Fruit fly (Drosophila melanogaster) whole organism, embryonic: ENCODE measurements around the gene Pgls.

Source experiments
- Asciz ChIP-seq: fragments of 200-800 bp; sonication (Bioruptor generic); optimal IDR thresholded peaks from 2 replicates; lab custom pipeline; 2017; ENCODE audit warnings: missing biosample characterization, mild to moderate bottlenecking, missing genetic modification characterization, missing genetic modification reagents
- CG10462 ChIP-seq: fragments of 200-800 bp; sonication (Bioruptor generic); optimal IDR thresholded peaks from 2 replicates; lab custom pipeline; 2016; ENCODE audit warnings: missing biosample characterization, missing genetic modification characterization
- CG12219 ChIP-seq: fragments of 200-800 bp; sonication (Bioruptor generic); optimal IDR thresholded peaks from 3 replicates; lab custom pipeline; 2018; ENCODE audit warnings: missing biosample characterization, mild to moderate bottlenecking, missing genetic modification characterization
- CG12391 ChIP-seq: fragments of 200-800 bp; sonication (Bioruptor generic); optimal IDR thresholded peaks from 3 replicates; lab custom pipeline; 2018; ENCODE audit warnings: missing biosample characterization, mild to moderate bottlenecking, missing genetic modification characterization, moderate library complexity
- CG13775 ChIP-seq: fragments of 200-800 bp; sonication (Bioruptor generic); optimal IDR thresholded peaks from 3 replicates; lab custom pipeline; 2017; ENCODE audit warnings: missing biosample characterization, mild to moderate bottlenecking, missing genetic modification characterization
- CG15514 ChIP-seq: fragments of 200-800 bp; sonication (Bioruptor generic); optimal IDR thresholded peaks from 3 replicates; lab custom pipeline; 2017; ENCODE audit warnings: missing biosample characterization, missing genetic modification characterization, mild to moderate bottlenecking, moderate library complexity, missing genetic modification reagents
- CG17186 ChIP-seq: fragments of 200-800 bp; sonication (Bioruptor generic); optimal IDR thresholded peaks from 3 replicates; lab custom pipeline; 2017; ENCODE audit warnings: missing biosample characterization, missing genetic modification reagents, missing genetic modification characterization
- CG17328 ChIP-seq: fragments of 200-800 bp; sonication (Bioruptor generic); IDR thresholded peaks from 2 replicates; pipeline ENCODE4 v1.3.6; 2022; ENCODE audit warnings: missing biosample characterization, missing genetic modification characterization
- CG17361 ChIP-seq: fragments of 200-800 bp; sonication (Bioruptor generic); IDR thresholded peaks from 3 replicates; pipeline ENCODE4 v1.3.6; 2022; ENCODE audit warnings: missing biosample characterization, missing genetic modification characterization
- CG18764 ChIP-seq: fragments of 200-800 bp; sonication (Bioruptor generic); optimal IDR thresholded peaks from 3 replicates; lab custom pipeline; 2016; ENCODE audit warnings: missing biosample characterization, missing genetic modification characterization
- CG2120 ChIP-seq: fragments of 200-800 bp; sonication (Bioruptor generic); optimal IDR thresholded peaks from 3 replicates; lab custom pipeline; 2016; ENCODE audit warnings: missing biosample characterization, missing genetic modification characterization
- CG2129 ChIP-seq: fragments of 200-800 bp; sonication (Bioruptor generic); IDR thresholded peaks from 2 replicates; pipeline ENCODE4 v1.3.6; 2022; ENCODE audit warnings: missing biosample characterization, missing genetic modification characterization; ENCODE audit not compliant: partially characterized antibody
- CG2678 ChIP-seq: fragments of 200-800 bp; sonication (Bioruptor generic); optimal IDR thresholded peaks from 3 replicates; lab custom pipeline; 2019; ENCODE audit warnings: missing biosample characterization, mild to moderate bottlenecking, missing genetic modification characterization, moderate library complexity
- CG3407 ChIP-seq: fragments of 200-800 bp; sonication (Bioruptor generic); optimal IDR thresholded peaks from 2 replicates; lab custom pipeline; 2018; ENCODE audit warnings: missing biosample characterization, mild to moderate bottlenecking, missing genetic modification characterization
- CG34422 ChIP-seq: fragments of 200-800 bp; sonication (Bioruptor generic); IDR thresholded peaks from 3 replicates; pipeline ENCODE4 v1.3.6; 2022; ENCODE audit warnings: missing biosample characterization, missing genetic modification characterization
- CG4424 ChIP-seq: fragments of 200-800 bp; sonication (Bioruptor generic); optimal IDR thresholded peaks from 3 replicates; lab custom pipeline; 2016; ENCODE audit warnings: missing biosample characterization, missing genetic modification characterization
- CG6765 ChIP-seq: fragments of 200-800 bp; sonication (Bioruptor generic); optimal IDR thresholded peaks from 3 replicates; lab custom pipeline; 2017; ENCODE audit warnings: missing biosample characterization, mild to moderate bottlenecking, missing genetic modification characterization
- CG9817 ChIP-seq: fragments of 200-800 bp; sonication (Bioruptor generic); optimal IDR thresholded peaks from 2 replicates; lab custom pipeline; 2018; ENCODE audit warnings: missing biosample characterization, mild to moderate bottlenecking, missing genetic modification characterization, moderate library complexity
- Dek ChIP-seq: fragments of 200-800 bp; sonication (Bioruptor generic); optimal IDR thresholded peaks from 3 replicates; lab custom pipeline; 2019; ENCODE audit warnings: missing biosample characterization, mild to moderate bottlenecking, missing genetic modification characterization, moderate library complexity
- Dip2 ChIP-seq: fragments of 200-800 bp; sonication (Bioruptor generic); IDR thresholded peaks from 2 replicates; pipeline ENCODE4 v1.3.6; 2022; ENCODE audit warnings: missing biosample characterization, missing genetic modification characterization
- HHEX ChIP-seq: fragments of 200-800 bp; sonication (Bioruptor generic); optimal IDR thresholded peaks from 3 replicates; lab custom pipeline; 2017; ENCODE audit warnings: missing biosample characterization, mild to moderate bottlenecking, missing genetic modification characterization, missing genetic modification reagents
- Hsf ChIP-seq: fragments of 200-800 bp; sonication (Bioruptor generic); optimal IDR thresholded peaks from 3 replicates; lab custom pipeline; 2016; ENCODE audit warnings: missing biosample characterization, missing genetic modification characterization
- Meics ChIP-seq: fragments of 200-800 bp; sonication (Bioruptor generic); optimal IDR thresholded peaks from 2 replicates; lab custom pipeline; 2017; ENCODE audit warnings: missing biosample characterization, mild to moderate bottlenecking, missing genetic modification characterization
- Mes4 ChIP-seq: fragments of 200-800 bp; sonication (Bioruptor generic); optimal IDR thresholded peaks from 2 replicates; lab custom pipeline; 2016; ENCODE audit warnings: missing biosample characterization, missing genetic modification characterization
- NC2β ChIP-seq: fragments of 200-800 bp; sonication (Bioruptor generic); optimal IDR thresholded peaks from 2 replicates; lab custom pipeline; 2016; ENCODE audit warnings: missing biosample characterization, missing genetic modification characterization
- Six4 ChIP-seq: fragments of 200-800 bp; sonication (Bioruptor generic); optimal IDR thresholded peaks from 2 replicates; lab custom pipeline; 2016; ENCODE audit warnings: missing biosample characterization, missing genetic modification characterization
- Vsx1 ChIP-seq: fragments of 200-800 bp; sonication (Bioruptor generic); optimal IDR thresholded peaks from 2 replicates; lab custom pipeline; 2017; ENCODE audit warnings: missing biosample characterization, mild to moderate bottlenecking, missing genetic modification characterization, missing genetic modification reagents
- az2 ChIP-seq: fragments of 200-800 bp; sonication (Bioruptor generic); optimal IDR thresholded peaks from 3 replicates; lab custom pipeline; 2016; ENCODE audit warnings: missing biosample characterization, missing genetic modification characterization
- croc ChIP-seq: fragments of 200-800 bp; sonication (Bioruptor generic); conservative IDR thresholded peaks from 3 replicates; pipeline ENCODE4 v1.3.6; 2022; ENCODE audit warnings: missing biosample characterization, missing genetic modification characterization
- dan ChIP-seq: fragments of 200-800 bp; sonication (Bioruptor generic); IDR thresholded peaks from 2 replicates; pipeline ENCODE4 v1.3.6; 2022; ENCODE audit warnings: missing biosample characterization, missing genetic modification characterization
- dmrt11E ChIP-seq: fragments of 200-800 bp; sonication (Bioruptor generic); optimal IDR thresholded peaks from 3 replicates; lab custom pipeline; 2018; ENCODE audit warnings: missing biosample characterization, mild to moderate bottlenecking, missing genetic modification characterization, moderate library complexity
- dysf ChIP-seq: fragments of 200-800 bp; sonication (Bioruptor generic); IDR thresholded peaks from 3 replicates; pipeline ENCODE4 v1.3.6; 2022; ENCODE audit warnings: missing biosample characterization, missing genetic modification characterization
- ewg ChIP-seq: fragments of 200-800 bp; sonication (Bioruptor generic); optimal IDR thresholded peaks from 3 replicates; lab custom pipeline; 2017; ENCODE audit warnings: mild to moderate bottlenecking, missing biosample characterization, missing genetic modification reagents, missing genetic modification characterization
- fd96Cb ChIP-seq: fragments of 200-800 bp; sonication (Bioruptor generic); optimal IDR thresholded peaks from 2 replicates; lab custom pipeline; 2018; ENCODE audit warnings: missing biosample characterization, mild to moderate bottlenecking, missing genetic modification characterization, moderate library complexity
- fru ChIP-seq: fragments of >200 bp; optimal IDR thresholded peaks from 2 replicates; lab custom pipeline; 2017
- jing ChIP-seq: fragments of 200-800 bp; sonication (Bioruptor generic); optimal IDR thresholded peaks from 2 replicates; lab custom pipeline; 2018; ENCODE audit warnings: missing biosample characterization, mild to moderate bottlenecking, missing genetic modification characterization
- jumu ChIP-seq: fragments of 200-800 bp; sonication (Bioruptor generic); optimal IDR thresholded peaks from 3 replicates; lab custom pipeline; 2016; ENCODE audit warnings: missing biosample characterization, missing genetic modification characterization
- lab ChIP-seq: fragments of 200-800 bp; sonication (Bioruptor generic); optimal IDR thresholded peaks from 3 replicates; lab custom pipeline; 2017; ENCODE audit warnings: missing biosample characterization, missing genetic modification characterization, mild to moderate bottlenecking, moderate library complexity, missing genetic modification reagents
- lbe ChIP-seq: fragments of 200-800 bp; sonication (Bioruptor generic); optimal IDR thresholded peaks from 2 replicates; lab custom pipeline; 2016; ENCODE audit warnings: missing biosample characterization, mild to moderate bottlenecking, missing genetic modification characterization
- oc ChIP-seq: fragments of 200-800 bp; sonication (Bioruptor generic); optimal IDR thresholded peaks from 2 replicates; lab custom pipeline; 2018; ENCODE audit warnings: missing biosample characterization, mild to moderate bottlenecking, missing genetic modification characterization, moderate library complexity
- org-1 ChIP-seq: fragments of 200-800 bp; sonication (Bioruptor generic); optimal IDR thresholded peaks from 2 replicates; lab custom pipeline; 2017; ENCODE audit warnings: missing biosample characterization, missing genetic modification characterization
- peb ChIP-seq: fragments of 200-800 bp; sonication (Bioruptor generic); IDR thresholded peaks from 2 replicates; pipeline ENCODE4 v1.3.6; 2022; ENCODE audit warnings: missing biosample characterization, missing genetic modification characterization
- row ChIP-seq: fragments of 200-800 bp; sonication (Bioruptor generic); IDR thresholded peaks from 3 replicates; pipeline ENCODE4 v1.3.6; 2022; ENCODE audit warnings: missing biosample characterization, missing genetic modification characterization
- salm ChIP-seq: fragments of 200-800 bp; sonication (Bioruptor generic); optimal IDR thresholded peaks from 2 replicates; lab custom pipeline; 2018; ENCODE audit warnings: missing biosample characterization, mild to moderate bottlenecking, missing genetic modification characterization
- scrt ChIP-seq: fragments of 200-800 bp; sonication (Bioruptor generic); optimal IDR thresholded peaks from 2 replicates; lab custom pipeline; 2018; ENCODE audit warnings: missing biosample characterization, mild to moderate bottlenecking, missing genetic modification characterization, moderate library complexity
- sisA ChIP-seq: fragments of 200-800 bp; sonication (Bioruptor generic); IDR thresholded peaks from 2 replicates; pipeline ENCODE4 v1.3.6; 2022; ENCODE audit warnings: missing biosample characterization, missing genetic modification characterization
- sug ChIP-seq: fragments of 200-800 bp; optimal IDR thresholded peaks from 2 replicates; lab custom pipeline; 2019; ENCODE audit warnings: missing biosample characterization, mild to moderate bottlenecking, missing genetic modification characterization, moderate library complexity
- tin ChIP-seq: fragments of 200-800 bp; sonication (Bioruptor generic); optimal IDR thresholded peaks from 3 replicates; lab custom pipeline; 2016; ENCODE audit warnings: missing biosample characterization, missing genetic modification characterization
- wor ChIP-seq: fragments of 200-800 bp; sonication (Bioruptor generic); IDR thresholded peaks from 2 replicates; pipeline ENCODE4 v1.3.6; 2022; ENCODE audit warnings: missing biosample characterization, missing genetic modification characterization

The Pgls gene

dm6 chrX:10822678-10823440 is 24.4 kb upstream of the Pgls start (continued):
- TF ChIP-seq CG17328 (peak; percentile 72), Vsx1 (GFP tag; lab: Kevin White, UChicago) (peak; percentile 33), CG17186 (GFP tag; lab: Kevin White, UChicago) (peak; percentile 11), sisA (peak; percentile 56), Six4 (GFP tag; lab: Kevin White, UChicago) (peak; percentile 24), CG3407 (GFP tag; lab: Kevin White, UChicago) (peak; percentile 44), fd96Cb (tag; lab: Kevin White, UChicago) (peak; percentile 85), CG6765 (GFP tag; lab: Kevin White, UChicago) (peak; percentile 27), CG15514 (GFP tag; lab: Kevin White, UChicago) (peak; percentile 26), az2 (GFP tag; lab: Kevin White, UChicago) (peak; percentile 29), CG10462 (peak; percentile 12), CG12391 (tag; lab: Kevin White, UChicago) (peak; percentile 89), scrt (peak; percentile 68), wor (peak; percentile 52), dysf (peak; percentile 45; the same call in 2 of the 3 replicates), CG17361 (GFP tag; lab: Robert Waterston, UW) (peak; percentile 86), Dek (tag; lab: Kevin White, UChicago) (peak; percentile 51), HHEX (GFP tag; lab: Kevin White, UChicago) (peak; percentile 47), peb (0 out of 2 replicates have a peak, but pooled peaks have one; percentile 13), jumu (GFP tag; lab: Kevin White, UChicago) (peak; percentile 32), dmrt11E (peak; percentile 95), tin (peak; percentile 59), Meics (GFP tag; lab: Kevin White, UChicago) (peak; percentile 70), CG12219 (GFP tag; lab: Kevin White, UChicago) (peak; percentile 66), CG2120 (GFP tag; lab: Kevin White, UChicago) (peak; percentile 66), CG2129 (no peak), sug (tag; lab: Kevin White, UChicago) (peak; percentile 18), CG4424 (peak; percentile 49), Asciz (GFP tag; lab: Kevin White, UChicago) (peak; percentile 38), row (GFP tag; lab: Robert Waterston, UW) (peak; percentile 76), CG13775 (GFP tag; lab: Kevin White, UChicago) (peak; percentile 78), fru (no peak), CG18764 (peak; percentile 25), croc (GFP tag; lab: Robert Waterston, UW) (peak; percentile 68), NC2β (GFP tag; lab: Kevin White, UChicago) (peak; percentile 27), lbe (no peak), oc (tag; lab: Kevin White, UChicago) (peak; percentile 53), salm (tag; lab: Kevin White, UChicago) (peak; percentile 40), CG9817 (peak; percentile 36), jing (GFP tag; lab: Kevin White, UChicago) (peak; percentile 32), CG2678 (tag; lab: Kevin White, UChicago) (peak; percentile 88), ewg (GFP tag; lab: Kevin White, UChicago) (peak; percentile 48), Dip2 (GFP tag; lab: Robert Waterston, UW) (no peak), CG34422 (GFP tag; lab: Robert Waterston, UW) (no peak), Hsf (GFP tag; lab: Kevin White, UChicago) (peak; percentile 66), dan (GFP tag; lab: Robert Waterston, UW) (no peak; the same call in 1 of the 2 replicates), Mes4 (GFP tag; lab: Kevin White, UChicago) (peak; percentile 20), org-1 (peak; percentile 73), lab (GFP tag; lab: Kevin White, UChicago) (peak; percentile 71)
